Fruit fly (Drosophila melanogaster) whole organism, prepupa: Measurements from ENCODE around the gene CG12099.

Experiments used
- Blimp-1 ChIP-seq: fragments of 200-800 bp; sonication (Bioruptor generic); optimal IDR thresholded peaks from 3 replicates; lab custom pipeline; 2017; ENCODE audit warnings: missing biosample characterization, missing genetic modification characterization, mild to moderate bottlenecking, moderate library complexity, missing genetic modification reagents
- CG10631 ChIP-seq: fragments of 200-800 bp; sonication (Bioruptor generic); optimal IDR thresholded peaks from 2 replicates; lab custom pipeline; 2016; ENCODE audit warnings: missing biosample characterization, missing genetic modification characterization
- CG10669 ChIP-seq: fragments of 200-800 bp; sonication (Bioruptor generic); optimal IDR thresholded peaks from 3 replicates; lab custom pipeline; 2018; ENCODE audit warnings: missing biosample characterization, mild to moderate bottlenecking, missing genetic modification characterization, moderate library complexity
- CG11294 ChIP-seq: fragments of 200-800 bp; sonication (Bioruptor generic); IDR thresholded peaks from 2 replicates; pipeline ENCODE4 v1.3.6; 2022; ENCODE audit warnings: missing biosample characterization, missing genetic modification characterization
- CG11762 ChIP-seq: fragments of 200-800 bp; sonication (Bioruptor generic); optimal IDR thresholded peaks from 3 replicates; lab custom pipeline; 2016; ENCODE audit warnings: missing biosample characterization, missing genetic modification characterization; ENCODE audit not compliant: insufficient read depth
- CG11902 ChIP-seq: fragments of 200-800 bp; sonication (Bioruptor generic); optimal IDR thresholded peaks from 3 replicates; lab custom pipeline; 2016; ENCODE audit warnings: missing biosample characterization, missing genetic modification characterization
- CG15336 ChIP-seq: fragments of 200-800 bp; sonication (Bioruptor generic); IDR thresholded peaks from 2 replicates; pipeline ENCODE4 v1.3.6; 2022; ENCODE audit warnings: missing biosample characterization, missing genetic modification characterization
- CG1621 ChIP-seq: fragments of 200-800 bp; sonication (Bioruptor generic); optimal IDR thresholded peaks from 3 replicates; lab custom pipeline; 2018; ENCODE audit warnings: missing biosample characterization, mild to moderate bottlenecking, missing genetic modification characterization
- CG16779 ChIP-seq: fragments of 200-800 bp; sonication (Bioruptor generic); optimal IDR thresholded peaks from 3 replicates; lab custom pipeline; 2017; ENCODE audit warnings: missing biosample characterization, mild to moderate bottlenecking, missing genetic modification characterization
- CG3032 ChIP-seq: fragments of 200-800 bp; optimal IDR thresholded peaks from 2 replicates; lab custom pipeline; 2019; ENCODE audit warnings: missing biosample characterization, mild to moderate bottlenecking, missing genetic modification characterization, moderate library complexity
- CG31627 ChIP-seq: fragments of 200-800 bp; sonication (Bioruptor generic); optimal IDR thresholded peaks from 3 replicates; lab custom pipeline; 2016; ENCODE audit warnings: missing biosample characterization, missing genetic modification characterization
- CG34406 ChIP-seq: fragments of 200-800 bp; sonication (Bioruptor generic); optimal IDR thresholded peaks from 3 replicates; lab custom pipeline; 2016; ENCODE audit warnings: missing biosample characterization, missing genetic modification characterization
- CG3919 ChIP-seq: fragments of 200-800 bp; sonication (Bioruptor generic); optimal IDR thresholded peaks from 3 replicates; lab custom pipeline; 2016; ENCODE audit warnings: missing biosample characterization, missing genetic modification characterization
- CG4318 ChIP-seq: fragments of 200-800 bp; sonication (Bioruptor generic); optimal IDR thresholded peaks from 3 replicates; lab custom pipeline; 2017; ENCODE audit warnings: missing biosample characterization, mild to moderate bottlenecking, missing genetic modification characterization
- CG6163 ChIP-seq: fragments of 200-800 bp; sonication (Bioruptor generic); IDR thresholded peaks from 3 replicates; pipeline ENCODE4 v1.3.6; 2022; ENCODE audit warnings: missing biosample characterization, missing genetic modification characterization
- CG6276 ChIP-seq: fragments of 200-800 bp; sonication (Bioruptor generic); optimal IDR thresholded peaks from 2 replicates; lab custom pipeline; 2017; ENCODE audit warnings: missing biosample characterization, mild to moderate bottlenecking, missing genetic modification characterization
- CG6854 ChIP-seq: fragments of 200-800 bp; sonication (Bioruptor generic); optimal IDR thresholded peaks from 2 replicates; lab custom pipeline; 2017; ENCODE audit warnings: missing biosample characterization, mild to moderate bottlenecking, missing genetic modification characterization
- CG7368 ChIP-seq: fragments of 200-800 bp; sonication (Bioruptor generic); optimal IDR thresholded peaks from 3 replicates; lab custom pipeline; 2016; ENCODE audit warnings: missing biosample characterization, missing genetic modification characterization
- CG8119 ChIP-seq: fragments of 200-800 bp; sonication (Bioruptor generic); IDR thresholded peaks from 3 replicates; pipeline ENCODE4 v1.3.6; 2022; ENCODE audit warnings: missing biosample characterization, missing genetic modification characterization
- CG8319 ChIP-seq: fragments of 200-800 bp; sonication (Bioruptor generic); optimal IDR thresholded peaks from 3 replicates; lab custom pipeline; 2016; ENCODE audit warnings: missing biosample characterization, missing genetic modification characterization
- CG8632 ChIP-seq: fragments of 200-800 bp; sonication (Bioruptor generic); optimal IDR thresholded peaks from 3 replicates; lab custom pipeline; 2016; ENCODE audit warnings: missing biosample characterization, missing genetic modification characterization
- Eip75B ChIP-seq: fragments of 200-800 bp; sonication (Bioruptor generic); optimal IDR thresholded peaks from 3 replicates; lab custom pipeline; 2016; ENCODE audit warnings: missing biosample characterization, missing genetic modification characterization
- Eip78C ChIP-seq: fragments of 200-800 bp; sonication (Bioruptor generic); peaks from one replicate; lab custom pipeline; 2016; ENCODE audit warnings: missing biosample characterization, missing genetic modification characterization
- Eip93F ChIP-seq: fragments of 200-800 bp; sonication (Bioruptor generic); optimal IDR thresholded peaks from 2 replicates; lab custom pipeline; 2016; ENCODE audit warnings: missing biosample characterization, mild to moderate bottlenecking, missing genetic modification characterization
- Ets21C ChIP-seq: fragments of 200-800 bp; sonication (Bioruptor generic); optimal IDR thresholded peaks from 3 replicates; lab custom pipeline; 2016; ENCODE audit warnings: missing biosample characterization, missing genetic modification characterization
- Gug ChIP-seq: fragments of 200-800 bp; sonication (Bioruptor generic); IDR thresholded peaks from 2 replicates; pipeline ENCODE4 v1.3.6; 2022; ENCODE audit warnings: missing biosample characterization, missing genetic modification characterization
- Hr38 ChIP-seq: sonication (Bioruptor generic); optimal IDR thresholded peaks from 2 replicates; lab custom pipeline; 2016; ENCODE audit warnings: missing biosample characterization, missing genetic modification characterization
- Hr39 ChIP-seq: fragments of 200-800 bp; sonication (Bioruptor generic); optimal IDR thresholded peaks from 2 replicates; lab custom pipeline; 2016; ENCODE audit warnings: missing biosample characterization, missing genetic modification characterization
- Hr4 ChIP-seq: fragments of 200-800 bp; sonication (Bioruptor generic); optimal IDR thresholded peaks from 3 replicates; lab custom pipeline; 2016; ENCODE audit warnings: missing biosample characterization, missing genetic modification characterization
- Lpt ChIP-seq: fragments of 200-800 bp; sonication (Bioruptor generic); optimal IDR thresholded peaks from 3 replicates; lab custom pipeline; 2016; ENCODE audit warnings: missing biosample characterization, missing genetic modification characterization
- Met ChIP-seq: fragments of 200-800 bp; sonication (Bioruptor generic); optimal IDR thresholded peaks from 3 replicates; lab custom pipeline; 2016; ENCODE audit warnings: missing biosample characterization, missing genetic modification characterization
- OdsH ChIP-seq: fragments of 200-800 bp; sonication (Bioruptor generic); optimal IDR thresholded peaks from 3 replicates; lab custom pipeline; 2016; ENCODE audit warnings: missing biosample characterization, missing genetic modification characterization
- Smox ChIP-seq: fragments of 200-800 bp; sonication (Bioruptor generic); optimal IDR thresholded peaks from 3 replicates; lab custom pipeline; 2016; ENCODE audit warnings: missing biosample characterization, missing genetic modification characterization
- Sox14 ChIP-seq: fragments of 200-800 bp; sonication (Bioruptor generic); optimal IDR thresholded peaks from 3 replicates; lab custom pipeline; 2016; ENCODE audit warnings: missing biosample characterization, missing genetic modification characterization
- achi ChIP-seq: fragments of 200-800 bp; sonication (Bioruptor generic); optimal IDR thresholded peaks from 3 replicates; lab custom pipeline; 2016; ENCODE audit warnings: missing biosample characterization, missing genetic modification characterization
- acj6 ChIP-seq: fragments of 200-800 bp; sonication (Bioruptor generic); optimal IDR thresholded peaks from 3 replicates; lab custom pipeline; 2016; ENCODE audit warnings: missing biosample characterization, missing genetic modification characterization
- cyc ChIP-seq: fragments of 200-800 bp; sonication (Bioruptor generic); optimal IDR thresholded peaks from 3 replicates; lab custom pipeline; 2016; ENCODE audit warnings: missing biosample characterization, missing genetic modification characterization
- dac ChIP-seq: fragments of 200-800 bp; sonication (Bioruptor generic); optimal IDR thresholded peaks from 2 replicates; lab custom pipeline; 2017; ENCODE audit warnings: missing biosample characterization, mild to moderate bottlenecking, missing genetic modification characterization
- dsx ChIP-seq: fragments of 200-800 bp; optimal IDR thresholded peaks from 3 replicates; lab custom pipeline; 2019; ENCODE audit warnings: missing biosample characterization, mild to moderate bottlenecking, missing genetic modification characterization, moderate library complexity; ENCODE audit not compliant: poor library complexity, severe bottlenecking
- eg ChIP-seq: fragments of 200-800 bp; sonication (Bioruptor generic); IDR thresholded peaks from 3 replicates; pipeline ENCODE4 v1.3.6; 2022; ENCODE audit warnings: missing biosample characterization, missing genetic modification characterization
- esn ChIP-seq: fragments of 200-800 bp; sonication (Bioruptor generic); optimal IDR thresholded peaks from 2 replicates; lab custom pipeline; 2016; ENCODE audit warnings: missing biosample characterization, mild to moderate bottlenecking, missing genetic modification characterization, moderate library complexity
- fd59A ChIP-seq: fragments of 200-800 bp; sonication (Bioruptor generic); optimal IDR thresholded peaks from 2 replicates; lab custom pipeline; 2017; ENCODE audit warnings: missing biosample characterization, mild to moderate bottlenecking, missing genetic modification characterization, missing genetic modification reagents
- fkh ChIP-seq: fragments of 200-800 bp; sonication (Bioruptor generic); optimal IDR thresholded peaks from 3 replicates; lab custom pipeline; 2017; ENCODE audit warnings: missing biosample characterization, mild to moderate bottlenecking, missing genetic modification characterization, moderate library complexity
- lz ChIP-seq: fragments of 200-800 bp; sonication (Bioruptor generic); optimal IDR thresholded peaks from 3 replicates; lab custom pipeline; 2016; ENCODE audit warnings: missing biosample characterization, missing genetic modification characterization
- net ChIP-seq: fragments of 200-800 bp; sonication (Bioruptor generic); optimal IDR thresholded peaks from 3 replicates; lab custom pipeline; 2016; ENCODE audit warnings: missing biosample characterization, missing genetic modification characterization
- pdm3 ChIP-seq: fragments of 200-800 bp; sonication (Bioruptor generic); optimal IDR thresholded peaks from 3 replicates; lab custom pipeline; 2016; ENCODE audit warnings: missing biosample characterization, missing genetic modification characterization
- salr ChIP-seq, 2 experiments: fragments of 200-800 bp; sonication (Bioruptor generic); optimal IDR thresholded peaks; 3 replicates each; lab custom pipeline; 2016 to 2018; ENCODE audit warnings: missing biosample characterization in 2 of 2, missing genetic modification characterization in 2 of 2, mild to moderate bottlenecking in 1 of 2
- spab ChIP-seq: fragments of 200-800 bp; sonication (Bioruptor generic); optimal IDR thresholded peaks from 2 replicates; lab custom pipeline; 2017; ENCODE audit warnings: missing biosample characterization, mild to moderate bottlenecking, missing genetic modification characterization, missing genetic modification reagents
- ss ChIP-seq, 2 experiments: fragments of 200-800 bp; sonication (Bioruptor generic); optimal IDR thresholded peaks; 2 replicates in 1 of 2; 3 replicates in 1 of 2; lab custom pipeline; 2017 to 2018; ENCODE audit warnings: mild to moderate bottlenecking in 2 of 2, missing biosample characterization in 2 of 2, missing genetic modification characterization in 2 of 2, moderate library complexity in 1 of 2
- svp ChIP-seq: fragments of 200-800 bp; sonication (Bioruptor generic); peaks from one replicate; lab custom pipeline; 2016; ENCODE audit warnings: missing biosample characterization, missing genetic modification characterization
- topi ChIP-seq: fragments of 200-800 bp; sonication (Bioruptor generic); optimal IDR thresholded peaks from 3 replicates; lab custom pipeline; 2016; ENCODE audit warnings: missing biosample characterization, missing genetic modification characterization

The CG12099 gene

DNA sequence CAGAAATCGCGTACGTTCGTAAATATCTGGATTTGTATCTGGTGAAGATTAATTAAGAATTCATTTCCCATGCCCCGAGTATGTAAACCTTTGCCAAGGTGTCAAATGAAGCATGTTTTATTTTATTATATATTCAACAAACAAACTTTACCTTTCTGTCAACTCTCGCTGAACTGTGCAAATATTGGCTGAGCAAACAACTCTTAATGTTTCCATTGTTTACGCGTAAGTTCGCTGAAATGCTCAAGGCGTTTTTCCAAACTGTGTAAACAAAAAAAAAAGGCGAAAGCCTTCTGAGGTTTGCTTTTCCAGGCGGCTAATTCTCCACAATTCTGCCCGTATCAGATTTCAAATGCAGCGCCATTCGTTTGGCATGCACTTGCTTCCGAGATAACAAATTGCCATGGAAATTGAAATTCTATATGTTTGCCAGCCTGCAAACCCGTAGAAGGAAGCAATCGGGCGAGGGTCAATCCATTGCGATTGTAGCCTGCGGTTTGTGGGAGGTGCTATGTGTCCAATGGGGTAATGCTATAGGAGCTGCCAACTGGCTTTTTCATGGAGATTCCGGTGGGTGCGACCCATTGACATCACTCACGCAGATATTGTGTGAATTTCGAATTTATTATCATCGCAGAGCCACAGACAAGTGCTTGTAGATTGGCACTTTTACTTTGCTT, 33.5 kb upstream of the CG12099 start:
- TF ChIP-seq Ets21C (GFP tag; lab: Kevin White, UChicago) = peak; percentile 29
- no peak for TF ChIP-seq Hr4 (GFP tag; lab: Kevin White, UChicago)
- TF ChIP-seq CG34406 = peak; percentile 85
- peak; percentile 83 for TF ChIP-seq CG3919 (GFP tag; lab: Kevin White, UChicago)
- TF ChIP-seq CG8632 (GFP tag; lab: Kevin White, UChicago) = peak; percentile 85
- TF ChIP-seq CG4318 (GFP tag; lab: Kevin White, UChicago) = no peak
- TF ChIP-seq pdm3 (GFP tag; lab: Kevin White, UChicago) = peak; percentile 80
- peak; percentile 73 for TF ChIP-seq CG8319 (GFP tag; lab: Kevin White, UChicago)
- TF ChIP-seq spab = peak; percentile 81
- TF ChIP-seq CG7368 (GFP tag; lab: Kevin White, UChicago) = peak; percentile 82
- TF ChIP-seq OdsH (GFP tag; lab: Kevin White, UChicago) = peak; percentile 70
- no peak for TF ChIP-seq CG6276 (GFP tag; lab: Kevin White, UChicago)
- TF ChIP-seq Met = peak; percentile 86
- TF ChIP-seq acj6 (GFP tag; lab: Kevin White, UChicago) = peak; percentile 70
- no peak for TF ChIP-seq Eip93F (GFP tag; lab: Kevin White, UChicago)
- no peak for TF ChIP-seq Hr38 (GFP tag; lab: Kevin White, UChicago)
- TF ChIP-seq CG15336 (GFP tag; lab: Robert Waterston, UW) = 0 out of 2 replicates have a peak, but pooled peaks have one; percentile 19
- TF ChIP-seq CG6163 = peak; percentile 90
- TF ChIP-seq CG10669 (GFP tag; lab: Kevin White, UChicago) = peak; percentile 85
- peak; percentile 42 for TF ChIP-seq Lpt (GFP tag; lab: Kevin White, UChicago)
- no peak for TF ChIP-seq CG11294 (GFP tag; lab: Robert Waterston, UW)
- TF ChIP-seq CG16779 = peak; percentile 62
- TF ChIP-seq Hr39 (GFP tag; lab: Kevin White, UChicago) = no peak
- TF ChIP-seq achi (GFP tag; lab: Kevin White, UChicago) = peak; percentile 68
- TF ChIP-seq dsx (GFP tag; lab: Kevin White, UChicago) = peak; percentile 50
- TF ChIP-seq salr (GFP tag; optimal IDR thresholded peaks at IDR 0.05; lab: Kevin White, UChicago) = peak; percentile 29 to 80
- peak; percentile 64 to 89 for TF ChIP-seq ss (GFP tag; optimal IDR thresholded peaks at IDR 0.05; lab: Kevin White, UChicago)
- TF ChIP-seq CG3032 (tag; lab: Kevin White, UChicago) = peak; percentile 71
- TF ChIP-seq esn (GFP tag; lab: Kevin White, UChicago) = peak; percentile 90
- peak; percentile 74 for TF ChIP-seq lz (GFP tag; lab: Kevin White, UChicago)
- peak; percentile 76 for TF ChIP-seq topi (GFP tag; lab: Kevin White, UChicago)
- TF ChIP-seq Eip78C (GFP tag; lab: Kevin White, UChicago) = peak; percentile 94
- TF ChIP-seq Smox = no peak
- no peak for TF ChIP-seq dac
- TF ChIP-seq Gug (GFP tag; lab: Robert Waterston, UW) = no peak
- peak; percentile 50 for TF ChIP-seq Sox14 (GFP tag; lab: Kevin White, UChicago)
- peak; percentile 78 for TF ChIP-seq Eip75B (GFP tag; lab: Kevin White, UChicago)
- TF ChIP-seq Blimp-1 (GFP tag; lab: Kevin White, UChicago) = peak; percentile 74
- no peak for TF ChIP-seq CG10631 (GFP tag; lab: Kevin White, UChicago)
- TF ChIP-seq cyc (GFP tag; lab: Kevin White, UChicago) = peak; percentile 51
- peak; percentile 85 for TF ChIP-seq net (GFP tag; lab: Kevin White, UChicago)
- TF ChIP-seq svp = peak; percentile 90
- peak; percentile 49; the same call in 2 of the 3 replicates for TF ChIP-seq eg (GFP tag; lab: Robert Waterston, UW)
- peak; percentile 63 for TF ChIP-seq fd59A (GFP tag; lab: Kevin White, UChicago)
- peak; percentile 90 for TF ChIP-seq CG6854 (GFP tag; lab: Kevin White, UChicago)
- TF ChIP-seq fkh (GFP tag; lab: Kevin White, UChicago) = peak; percentile 95
- TF ChIP-seq CG11902 (GFP tag; lab: Kevin White, UChicago) = no peak
- TF ChIP-seq CG31627 (GFP tag; lab: Kevin White, UChicago) = peak; percentile 69
- TF ChIP-seq CG8119 (GFP tag; lab: Robert Waterston, UW) = peak; percentile 43; the same call in 1 of the 3 replicates
- peak; percentile 64 for TF ChIP-seq CG11762 (GFP tag; lab: Kevin White, UChicago)
- peak; percentile 87 for TF ChIP-seq CG1621 (tag; lab: Kevin White, UChicago)
